Worm (Caenorhabditis elegans) whole organism, L1 larva: Measurements from ENCODE around the gene ptpn-22.

ENCODE experiments used
- Y116A8C.19 ChIP-seq: sonication (generic microtip); optimal IDR thresholded peaks from 2 replicates; lab custom pipeline; 2016; ENCODE audit warnings: missing compliant biosample characterization, missing genetic modification characterization, borderline replicate concordance
- ceh-82 ChIP-seq, 3 experiments: fragments of 150-350 bp in 1 of 3; sonication (generic microtip) in 2 of 3; optimal IDR thresholded peaks; 2 replicates each; lab custom pipeline; 2014 to 2017; ENCODE audit warnings: missing biosample characterization in 3 of 3, missing genetic modification characterization in 3 of 3
- elt-2 ChIP-seq: sonication (generic microtip); optimal IDR thresholded peaks from 2 replicates; lab custom pipeline; 2016; ENCODE audit warnings: missing genetic modification characterization, mild to moderate bottlenecking, inconsistent platforms, missing compliant biosample characterization, missing genetic modification reagents
- fos-1 ChIP-seq: fragments of 150-350 bp; optimal IDR thresholded peaks from 2 replicates; lab custom pipeline; 2014; ENCODE audit warnings: missing biosample characterization, missing genetic modification characterization
- jun-1 ChIP-seq: fragments of 150-350 bp; optimal IDR thresholded peaks from 2 replicates; lab custom pipeline; 2014; ENCODE audit warnings: missing biosample characterization, missing genetic modification reagents, missing genetic modification characterization
- lin-13 ChIP-seq: fragments of 150-350 bp; optimal IDR thresholded peaks from 2 replicates; lab custom pipeline; 2014; ENCODE audit warnings: missing biosample characterization, missing genetic modification reagents, missing genetic modification characterization
- lsy-2 ChIP-seq, 2 experiments: fragments of 150-350 bp; optimal IDR thresholded peaks; 2 replicates each; lab custom pipeline; 2014; ENCODE audit warnings: missing biosample characterization in 2 of 2, missing genetic modification characterization in 2 of 2
- mep-1 ChIP-seq: fragments of 150-350 bp; optimal IDR thresholded peaks from 2 replicates; lab custom pipeline; 2014; ENCODE audit warnings: missing biosample characterization, missing genetic modification characterization
- nhr-11 ChIP-seq: fragments of 150-350 bp; optimal IDR thresholded peaks from 2 replicates; lab custom pipeline; 2014; ENCODE audit warnings: missing biosample characterization, missing genetic modification characterization
- nhr-28 ChIP-seq: fragments of 150-350 bp; optimal IDR thresholded peaks from 2 replicates; lab custom pipeline; 2014; ENCODE audit warnings: missing biosample characterization, missing genetic modification characterization
- nhr-76 ChIP-seq: sonication (generic microtip); optimal IDR thresholded peaks from 2 replicates; lab custom pipeline; 2017; ENCODE audit warnings: missing biosample characterization, missing genetic modification characterization
- nhr-77 ChIP-seq: fragments of 150-350 bp; optimal IDR thresholded peaks from 2 replicates; lab custom pipeline; 2014; ENCODE audit warnings: missing biosample characterization, missing genetic modification characterization
- ztf-11 ChIP-seq, 2 experiments: sonication (generic microtip); optimal IDR thresholded peaks; 2 replicates each; lab custom pipeline; 2016 to 2017; ENCODE audit warnings: missing genetic modification characterization in 2 of 2, missing biosample characterization in 1 of 2, missing compliant biosample characterization in 1 of 2

- TF ChIP-seq nhr-28 (tag; lab: Kevin White, UChicago) (no peak), Y116A8C.19 (no peak), jun-1 (tag; lab: Kevin White, UChicago) (no peak), mep-1 (tag; lab: Kevin White, UChicago) (no peak), fos-1 (no peak), lsy-2 (tag; optimal IDR thresholded peaks at IDR 0.05; lab: Kevin White, UChicago) (no peak), nhr-77 (no peak), nhr-11 (tag; lab: Kevin White, UChicago) (no peak), elt-2 (tag; lab: Kevin White, UChicago) (no peak), ceh-82 (tag; optimal IDR thresholded peaks at IDR 0.05; lab: Kevin White, UChicago) (no peak), lin-13 (GFP tag; lab: Kevin White, UChicago) (no peak), ztf-11 (tag; optimal IDR thresholded peaks at IDR 0.05; lab: Kevin White, UChicago) (no peak), nhr-76 (tag; lab: Kevin White, UChicago) (no peak)
These were observed 45.1 kb upstream of the ptpn-22 start for ce11 chrIV:1785156-1785555.
